Worm (Caenorhabditis elegans) whole organism, young adult: ENCODE data around the gene C53D6.4.

ENCODE experiments used
- B0019.2 ChIP-seq: fragments of 200-800 bp; sonication (Bioruptor generic); conservative IDR thresholded peaks from 2 replicates; pipeline ENCODE4 v1.3.6; 2022; ENCODE audit warnings: missing genetic modification reagents, missing genetic modification characterization, missing compliant biosample characterization
- C06A6.2 ChIP-seq: fragments of 200-800 bp; sonication (Bioruptor generic); conservative IDR thresholded peaks from 2 replicates; pipeline ENCODE4 v1.3.6; 2022; ENCODE audit warnings: missing genetic modification characterization, missing compliant biosample characterization
- D2030.7 ChIP-seq: fragments of 200-800 bp; sonication (Bioruptor generic); IDR thresholded peaks from 2 replicates; pipeline ENCODE4 v1.3.6; 2022; ENCODE audit warnings: missing genetic modification reagents, missing genetic modification characterization, missing compliant biosample characterization
- F55B11.4 ChIP-seq: sonication (generic microtip); optimal IDR thresholded peaks from 2 replicates; lab custom pipeline; 2016; ENCODE audit warnings: missing compliant biosample characterization, missing genetic modification characterization, borderline replicate concordance; ENCODE audit not compliant: insufficient read depth
- K12H6.12 ChIP-seq: fragments of 200-800 bp; sonication (Bioruptor generic); optimal IDR thresholded peaks from 2 replicates; lab custom pipeline; 2018; ENCODE audit warnings: mild to moderate bottlenecking, missing genetic modification characterization, missing compliant biosample characterization
- Y67H2A.10 ChIP-seq: fragments of 200-800 bp; sonication (Bioruptor generic); conservative IDR thresholded peaks from 2 replicates; pipeline ENCODE4 v1.3.6; 2022; ENCODE audit warnings: missing genetic modification reagents, missing genetic modification characterization, missing compliant biosample characterization
- ama-1 ChIP-seq, 3 experiments: fragments of 150-350 bp in 1 of 3; sonication (generic microtip) in 2 of 3; optimal IDR thresholded peaks; 2 replicates each; lab custom pipeline; 2014 to 2018; ENCODE audit warnings: missing biosample characterization in 2 of 3, missing genetic modification characterization in 2 of 3, missing genetic modification reagents in 2 of 3
- athp-1 ChIP-seq: sonication (generic microtip); optimal IDR thresholded peaks from 2 replicates; lab custom pipeline; 2017; ENCODE audit warnings: mild to moderate bottlenecking, missing genetic modification characterization, missing compliant biosample characterization
- attf-6 ChIP-seq: fragments of 200-800 bp; sonication (Bioruptor generic); IDR thresholded peaks from 2 replicates; pipeline ENCODE4 v1.3.6; 2022; ENCODE audit warnings: missing genetic modification reagents, missing genetic modification characterization, missing compliant biosample characterization
- bed-1 ChIP-seq: fragments of 200-800 bp; sonication (Bioruptor generic); IDR thresholded peaks from 2 replicates; pipeline ENCODE4 v1.3.6; 2022; ENCODE audit warnings: missing genetic modification reagents, missing genetic modification characterization, missing compliant biosample characterization
- bed-2 ChIP-seq: fragments of 200-800 bp; sonication (Bioruptor generic); IDR thresholded peaks from 2 replicates; pipeline ENCODE4 v1.3.6; 2022; ENCODE audit warnings: missing genetic modification reagents, missing genetic modification characterization, missing compliant biosample characterization
- cebp-1 ChIP-seq, 2 experiments: fragments of 200-800 bp in 1 of 2; sonication (Bioruptor generic) in 1 of 2; sonication (generic microtip) in 1 of 2; IDR thresholded peaks in 1 of 2; optimal IDR thresholded peaks in 1 of 2; 2 replicates each; pipeline versions ENCODE4 v1.3.6 to Lab custom; 2017 to 2022; ENCODE audit warnings: missing compliant biosample characterization in 2 of 2, missing genetic modification characterization in 2 of 2, mild to moderate bottlenecking in 1 of 2, missing genetic modification reagents in 1 of 2, moderate library complexity in 1 of 2
- cebp-2 ChIP-seq: fragments of 200-800 bp; sonication (Bioruptor generic); IDR thresholded peaks from 2 replicates; pipeline ENCODE4 v1.3.6; 2022; ENCODE audit warnings: missing genetic modification characterization, missing compliant biosample characterization
- ceh-27 ChIP-seq: fragments of 200-800 bp; sonication (Bioruptor generic); optimal IDR thresholded peaks from 2 replicates; lab custom pipeline; 2018; ENCODE audit warnings: mild to moderate bottlenecking, missing genetic modification characterization, moderate library complexity, missing compliant biosample characterization
- ceh-58 ChIP-seq: fragments of 200-800 bp; sonication (Bioruptor generic); IDR thresholded peaks from 2 replicates; pipeline ENCODE4 v1.3.6; 2022; ENCODE audit warnings: missing genetic modification characterization, missing compliant biosample characterization
- egl-18 ChIP-seq: fragments of 200-800 bp; sonication (Bioruptor generic); IDR thresholded peaks from 2 replicates; pipeline ENCODE4 v1.3.6; 2022; ENCODE audit warnings: missing genetic modification reagents, missing genetic modification characterization, missing compliant biosample characterization
- egl-44 ChIP-seq: fragments of 200-800 bp; sonication (Bioruptor generic); IDR thresholded peaks from 2 replicates; pipeline ENCODE4 v1.3.6; 2022; ENCODE audit warnings: missing genetic modification reagents, missing genetic modification characterization, missing compliant biosample characterization
- egrh-3 ChIP-seq: fragments of 200-800 bp; sonication (Bioruptor generic); IDR thresholded peaks from 2 replicates; pipeline ENCODE4 v1.3.6; 2022; ENCODE audit warnings: missing genetic modification reagents, missing genetic modification characterization, missing compliant biosample characterization
- fkh-3 ChIP-seq: sonication (generic microtip); optimal IDR thresholded peaks from 2 replicates; lab custom pipeline; 2016; ENCODE audit warnings: mild to moderate bottlenecking, missing genetic modification characterization, missing compliant biosample characterization
- him-1 ChIP-seq: sonication (generic microtip); optimal IDR thresholded peaks from 2 replicates; lab custom pipeline; 2016; ENCODE audit warnings: missing genotype, missing genetic modification reagents, missing genetic modification characterization, missing compliant biosample characterization
- hlh-12 ChIP-seq: sonication (generic microtip); optimal IDR thresholded peaks from 2 replicates; lab custom pipeline; 2016; ENCODE audit warnings: missing genetic modification characterization, missing compliant biosample characterization
- hrde-1 ChIP-seq: sonication (generic microtip); optimal IDR thresholded peaks from 2 replicates; lab custom pipeline; 2016; ENCODE audit warnings: missing genetic modification characterization, mild to moderate bottlenecking, missing compliant biosample characterization, moderate library complexity, missing genotype, missing genetic modification reagents, borderline replicate concordance
- hsf-1 ChIP-seq: fragments of 200-800 bp; sonication (Bioruptor generic); IDR thresholded peaks from 2 replicates; pipeline ENCODE4 v1.3.6; 2022; ENCODE audit warnings: missing genetic modification reagents, missing genetic modification characterization, missing compliant biosample characterization
- lin-26 ChIP-seq: fragments of 200-800 bp; sonication (Bioruptor generic); IDR thresholded peaks from 2 replicates; pipeline ENCODE4 v1.3.6; 2022; ENCODE audit warnings: missing genetic modification reagents, missing genetic modification characterization, missing compliant biosample characterization
- lin-35 ChIP-seq, 3 experiments: fragments of 150-350 bp in 2 of 3; sonication (generic microtip) in 1 of 3; optimal IDR thresholded peaks; 2 replicates each; lab custom pipeline; 2014 to 2018; ENCODE audit warnings: missing biosample characterization in 3 of 3, missing genetic modification characterization in 3 of 3, missing genetic modification reagents in 3 of 3
- lin-40 ChIP-seq: sonication (generic microtip); optimal IDR thresholded peaks from 2 replicates; lab custom pipeline; 2016; ENCODE audit warnings: missing genetic modification characterization, mild to moderate bottlenecking, missing compliant biosample characterization, missing genotype, missing genetic modification reagents
- lir-1 ChIP-seq: fragments of 200-800 bp; sonication (Bioruptor generic); conservative IDR thresholded peaks from 2 replicates; pipeline ENCODE4 v1.3.6; 2022; ENCODE audit warnings: missing genetic modification reagents, missing genetic modification characterization, missing compliant biosample characterization
- lsl-1 ChIP-seq: fragments of 200-800 bp; sonication (Bioruptor generic); optimal IDR thresholded peaks from 2 replicates; lab custom pipeline; 2018; ENCODE audit warnings: mild to moderate bottlenecking, missing genetic modification characterization, moderate library complexity, missing compliant biosample characterization
- lsy-27 ChIP-seq: sonication (generic microtip); optimal IDR thresholded peaks from 2 replicates; lab custom pipeline; 2017; ENCODE audit warnings: missing genetic modification characterization, mild to moderate bottlenecking, missing compliant biosample characterization, antibody characterized with exemption, missing genotype, borderline replicate concordance; ENCODE audit not compliant: insufficient read depth
- madf-10 ChIP-seq: sonication (generic microtip); optimal IDR thresholded peaks from 2 replicates; lab custom pipeline; 2016; ENCODE audit warnings: mild to moderate bottlenecking, missing genetic modification characterization, missing compliant biosample characterization
- madf-3 ChIP-seq: fragments of 200-800 bp; sonication (Bioruptor generic); IDR thresholded peaks from 2 replicates; pipeline ENCODE4 v1.3.6; 2022; ENCODE audit warnings: missing genetic modification reagents, missing genetic modification characterization, missing compliant biosample characterization
- madf-8 ChIP-seq: fragments of 200-800 bp; sonication (Bioruptor generic); conservative IDR thresholded peaks from 2 replicates; pipeline ENCODE4 v1.3.6; 2022; ENCODE audit warnings: missing genetic modification reagents, missing genetic modification characterization, missing compliant biosample characterization
- mes-4 ChIP-seq: sonication (generic microtip); optimal IDR thresholded peaks from 2 replicates; lab custom pipeline; 2016; ENCODE audit warnings: missing genotype, missing genetic modification characterization, missing compliant biosample characterization
- mxl-1 ChIP-seq: sonication (generic microtip); optimal IDR thresholded peaks from 2 replicates; lab custom pipeline; 2016; ENCODE audit warnings: missing genetic modification characterization, missing compliant biosample characterization
- nhr-179 ChIP-seq: sonication (generic microtip); optimal IDR thresholded peaks from 2 replicates; lab custom pipeline; 2016; ENCODE audit warnings: mild to moderate bottlenecking, missing genetic modification characterization, missing compliant biosample characterization
- nhr-27 ChIP-seq: fragments of 200-800 bp; sonication (Bioruptor generic); optimal IDR thresholded peaks from 2 replicates; lab custom pipeline; 2018; ENCODE audit warnings: mild to moderate bottlenecking, missing genetic modification characterization, moderate library complexity, missing compliant biosample characterization
- nhr-90 ChIP-seq: sonication (generic microtip); optimal IDR thresholded peaks from 2 replicates; lab custom pipeline; 2016; ENCODE audit warnings: missing genotype, mild to moderate bottlenecking, missing genetic modification characterization, missing compliant biosample characterization
- rcor-1 ChIP-seq: fragments of 200-800 bp; sonication (Bioruptor generic); IDR thresholded peaks from 2 replicates; pipeline ENCODE4 v1.3.6; 2022; ENCODE audit warnings: missing genetic modification reagents, missing genetic modification characterization, missing compliant biosample characterization
- rec-8 ChIP-seq, 2 experiments: sonication (generic microtip); optimal IDR thresholded peaks; 2 replicates each; lab custom pipeline; 2016; ENCODE audit warnings: mild to moderate bottlenecking in 2 of 2, missing genetic modification characterization in 2 of 2, missing genetic modification reagents in 2 of 2, missing genotype in 2 of 2, missing biosample characterization in 1 of 2, missing compliant biosample characterization in 1 of 2, moderate library complexity in 1 of 2
- repo-1 ChIP-seq: sonication (generic microtip); optimal IDR thresholded peaks from 2 replicates; lab custom pipeline; 2017; ENCODE audit warnings: mild to moderate bottlenecking, missing genetic modification characterization, missing compliant biosample characterization
- snpc-1.3 ChIP-seq: sonication (generic microtip); optimal IDR thresholded peaks from 2 replicates; lab custom pipeline; 2017; ENCODE audit warnings: missing genetic modification characterization, mild to moderate bottlenecking, missing compliant biosample characterization, antibody characterized with exemption, moderate library complexity, missing genotype, missing genetic modification reagents; ENCODE audit not compliant: insufficient read depth
- snpc-4 ChIP-seq, 5 experiments: fragments of 150-350 bp in 1 of 5; sonication (generic microtip) in 4 of 5; optimal IDR thresholded peaks; 2 replicates each; lab custom pipeline; 2014 to 2018; ENCODE audit warnings: missing genetic modification characterization in 5 of 5, missing biosample characterization in 3 of 5, antibody characterized with exemption in 2 of 5, mild to moderate bottlenecking in 2 of 5, missing compliant biosample characterization in 2 of 5, missing genotype in 2 of 5, moderate library complexity in 2 of 5, missing genetic modification reagents in 1 of 5
- tbp1 ChIP-seq: fragments of 200-800 bp; sonication (Bioruptor generic); optimal IDR thresholded peaks from 2 replicates; lab custom pipeline; 2018; ENCODE audit warnings: mild to moderate bottlenecking, missing genetic modification characterization, missing compliant biosample characterization
- ztf-18 ChIP-seq: sonication (generic microtip); optimal IDR thresholded peaks from 2 replicates; lab custom pipeline; 2016; ENCODE audit warnings: missing genotype, mild to moderate bottlenecking, missing genetic modification characterization, missing compliant biosample characterization
- ztf-6 ChIP-seq: fragments of 200-800 bp; sonication (Bioruptor generic); IDR thresholded peaks from 2 replicates; pipeline ENCODE4 v1.3.6; 2022; ENCODE audit warnings: missing genetic modification reagents, missing genetic modification characterization, missing compliant biosample characterization

C53D6.4 gene

ce11 chrIV:8973249-8973958 is 47.3 kb downstream of the C53D6.4 start, which contains the start of gene C53B4.3:
Gene C53B4.3 (minus strand): TSS chrIV:8973712.
- no peak for TF ChIP-seq egl-18 (GFP tag; lab: Robert Waterston, UW)
- no peak for TF ChIP-seq C06A6.2 (GFP tag; lab: Robert Waterston, UW)
- no peak for TF ChIP-seq cebp-1 (GFP tag; IDR thresholded peaks at IDR 0.05; lab: Robert Waterston, UW)
- peak; percentile 47 for TF ChIP-seq cebp-1 (tag; optimal IDR thresholded peaks at IDR 0.05; lab: Kevin White, UChicago)
- peak; percentile 90 for TF ChIP-seq bed-2 (GFP tag; lab: Robert Waterston, UW)
- no peak for TF ChIP-seq attf-6 (GFP tag; lab: Robert Waterston, UW)
- peak; percentile 19 for TF ChIP-seq madf-10
- TF ChIP-seq hsf-1 (GFP tag; lab: Robert Waterston, UW) = no peak
- TF ChIP-seq hlh-12 (tag; lab: Kevin White, UChicago) = no peak
- no peak for TF ChIP-seq athp-1 (tag; lab: Kevin White, UChicago)
- no peak; the same call in 1 of the 2 replicates for TF ChIP-seq lir-1 (GFP tag; lab: Robert Waterston, UW)
- peak; percentile 37 for TF ChIP-seq hrde-1 (tag; lab: Kevin White, UChicago)
- TF ChIP-seq F55B11.4 = no peak
- TF ChIP-seq lin-26 (GFP tag; lab: Robert Waterston, UW) = no peak
- TF ChIP-seq ceh-58 = no peak
- TF ChIP-seq egl-44 (GFP tag; lab: Robert Waterston, UW) = no peak
- TF ChIP-seq repo-1 = no peak
- no peak for TF ChIP-seq mxl-1 (tag; lab: Kevin White, UChicago)
- no peak for TF ChIP-seq cebp-2 (GFP tag; lab: Robert Waterston, UW)
- peak; percentile 31 for TF ChIP-seq snpc-1.3 (tag; lab: Kevin White, UChicago)
- no peak for TF ChIP-seq nhr-27 (tag; lab: Kevin White, UChicago)
- peak; percentile 30 for TF ChIP-seq tbp1 (GFP tag; lab: Kevin White, UChicago)
- TF ChIP-seq Y67H2A.10 = no peak
- TF ChIP-seq K12H6.12 = peak; percentile 40
- no peak for TF ChIP-seq fkh-3 (tag; lab: Kevin White, UChicago)
- peak; percentile 61 for TF ChIP-seq D2030.7
- no peak for TF ChIP-seq madf-8 (GFP tag; lab: Robert Waterston, UW)
- no peak for TF ChIP-seq nhr-90 (tag; lab: Kevin White, UChicago)
- TF ChIP-seq ceh-27 (GFP tag; lab: Kevin White, UChicago) = peak; percentile 82
- no peak for TF ChIP-seq lsy-27 (tag; lab: Kevin White, UChicago)
- TF ChIP-seq lsl-1 = peak; percentile 38
- TF ChIP-seq ztf-6 (GFP tag; lab: Robert Waterston, UW) = no peak
- no peak for TF ChIP-seq mes-4 (tag; lab: Kevin White, UChicago)
- no peak for TF ChIP-seq ama-1 (optimal IDR thresholded peaks at IDR 0.05; lab: Kevin White, UChicago)
- TF ChIP-seq ama-1 (GFP tag; optimal IDR thresholded peaks at IDR 0.05; lab: Kevin White, UChicago) = no peak
- no peak for TF ChIP-seq madf-3
- no peak for TF ChIP-seq bed-1
- TF ChIP-seq lin-40 = peak; percentile 72
- peak; percentile 37 for TF ChIP-seq him-1 (tag; lab: Kevin White, UChicago)
- TF ChIP-seq nhr-179 (tag; lab: Kevin White, UChicago) = no peak
- TF ChIP-seq lin-35 (GFP tag; optimal IDR thresholded peaks at IDR 0.05; lab: Kevin White, UChicago) = peak in 1 of 3 experiments; percentile 47
- TF ChIP-seq ztf-18 (tag; lab: Kevin White, UChicago) = no peak
- no peak for TF ChIP-seq egrh-3
- TF ChIP-seq B0019.2 (GFP tag; lab: Robert Waterston, UW) = no peak
- peak; percentile 38 for TF ChIP-seq snpc-4 (GFP tag; optimal IDR thresholded peaks at IDR 0.05; lab: Kevin White, UChicago)
- peak in 3 of 4 experiments; percentile 25 to 51 (median 36) for TF ChIP-seq snpc-4 (tag; optimal IDR thresholded peaks at IDR 0.05; lab: Kevin White, UChicago)
- 0 out of 2 replicates have a peak, but pooled peaks have one; percentile 13 for TF ChIP-seq rcor-1 (GFP tag; lab: Robert Waterston, UW)
- peak in 1 of 2 experiments; percentile 57 for TF ChIP-seq rec-8 (tag; optimal IDR thresholded peaks at IDR 0.05; lab: Kevin White, UChicago)
